Worm (Caenorhabditis elegans) whole organism, young adult: Measurements from ENCODE around the gene F49E11.2.
A peak's percentile ranks its signal among the peaks of the same experiment; 100 is the strongest.

Source experiments
- B0019.2 ChIP-seq: fragments of 200-800 bp; sonication (Bioruptor generic); conservative IDR thresholded peaks from 2 replicates; pipeline ENCODE4 v1.3.6; 2022; ENCODE audit warnings: missing genetic modification reagents, missing genetic modification characterization, missing compliant biosample characterization
- B0261.1 ChIP-seq: sonication (generic microtip); optimal IDR thresholded peaks from 2 replicates; lab custom pipeline; 2016; ENCODE audit warnings: mild to moderate bottlenecking, missing genetic modification characterization, moderate library complexity, missing compliant biosample characterization
- D2030.7 ChIP-seq: fragments of 200-800 bp; sonication (Bioruptor generic); IDR thresholded peaks from 2 replicates; pipeline ENCODE4 v1.3.6; 2022; ENCODE audit warnings: missing genetic modification reagents, missing genetic modification characterization, missing compliant biosample characterization
- F49E8.2 ChIP-seq: sonication (generic microtip); optimal IDR thresholded peaks from 3 replicates; lab custom pipeline; 2017; ENCODE audit warnings: missing genetic modification characterization, mild to moderate bottlenecking, missing compliant biosample characterization, antibody characterized with exemption, moderate library complexity; ENCODE audit not compliant: insufficient read depth
- F52B5.7 ChIP-seq: sonication (generic microtip); optimal IDR thresholded peaks from 2 replicates; lab custom pipeline; 2016; ENCODE audit warnings: mild to moderate bottlenecking, missing genetic modification characterization, missing compliant biosample characterization
- Y53F4B.3 ChIP-seq: fragments of 200-800 bp; sonication (Bioruptor generic); IDR thresholded peaks from 2 replicates; pipeline ENCODE4 v1.3.6; 2022; ENCODE audit warnings: missing genetic modification reagents, missing genetic modification characterization, missing compliant biosample characterization
- Y53G8AR.9 ChIP-seq: fragments of 200-800 bp; sonication (Bioruptor generic); conservative IDR thresholded peaks from 2 replicates; pipeline ENCODE4 v1.3.6; 2022; ENCODE audit warnings: missing genetic modification reagents, missing genetic modification characterization, missing compliant biosample characterization
- attf-3 ChIP-seq: fragments of 200-800 bp; sonication (Bioruptor generic); conservative IDR thresholded peaks from 2 replicates; pipeline ENCODE4 v1.3.6; 2022; ENCODE audit warnings: missing genetic modification reagents, missing genetic modification characterization, missing compliant biosample characterization
- attf-5 ChIP-seq: fragments of 200-800 bp; sonication (Bioruptor generic); optimal IDR thresholded peaks from 2 replicates; lab custom pipeline; 2018; ENCODE audit warnings: mild to moderate bottlenecking, missing genetic modification characterization, missing compliant biosample characterization
- ccch-3 ChIP-seq: fragments of 200-800 bp; sonication (Bioruptor generic); optimal IDR thresholded peaks from 2 replicates; lab custom pipeline; 2018; ENCODE audit warnings: mild to moderate bottlenecking, missing genetic modification characterization, missing compliant biosample characterization
- ceh-100 ChIP-seq: fragments of 200-800 bp; sonication (Bioruptor generic); IDR thresholded peaks from 2 replicates; pipeline ENCODE4 v1.3.6; 2022; ENCODE audit warnings: missing genetic modification reagents, missing genetic modification characterization, missing compliant biosample characterization
- ceh-79 ChIP-seq: sonication (generic microtip); optimal IDR thresholded peaks from 2 replicates; lab custom pipeline; 2017; ENCODE audit warnings: mild to moderate bottlenecking, missing genetic modification characterization, missing compliant biosample characterization
- chd-7 ChIP-seq: sonication (generic microtip); optimal IDR thresholded peaks from 2 replicates; lab custom pipeline; 2016; ENCODE audit warnings: mild to moderate bottlenecking, missing genetic modification characterization, moderate library complexity, missing compliant biosample characterization
- dpl-1 ChIP-seq: fragments of 150-350 bp; optimal IDR thresholded peaks from 2 replicates; lab custom pipeline; 2014; ENCODE audit warnings: missing biosample characterization, missing genetic modification reagents, missing genetic modification characterization
- ets-4 ChIP-seq: fragments of 200-800 bp; sonication (Bioruptor generic); optimal IDR thresholded peaks from 2 replicates; lab custom pipeline; 2018; ENCODE audit warnings: mild to moderate bottlenecking, missing genetic modification characterization, missing compliant biosample characterization
- gei-17 ChIP-seq: fragments of 200-800 bp; sonication (Bioruptor generic); optimal IDR thresholded peaks from 2 replicates; lab custom pipeline; 2018; ENCODE audit warnings: mild to moderate bottlenecking, missing genetic modification characterization, missing compliant biosample characterization
- hmg-1.2 ChIP-seq: fragments of 200-800 bp; sonication (Bioruptor generic); IDR thresholded peaks from 2 replicates; pipeline ENCODE4 v1.3.6; 2022; ENCODE audit warnings: missing genetic modification reagents, missing genetic modification characterization, missing compliant biosample characterization
- lin-26 ChIP-seq: fragments of 200-800 bp; sonication (Bioruptor generic); IDR thresholded peaks from 2 replicates; pipeline ENCODE4 v1.3.6; 2022; ENCODE audit warnings: missing genetic modification reagents, missing genetic modification characterization, missing compliant biosample characterization
- lsl-1 ChIP-seq: fragments of 200-800 bp; sonication (Bioruptor generic); optimal IDR thresholded peaks from 2 replicates; lab custom pipeline; 2018; ENCODE audit warnings: mild to moderate bottlenecking, missing genetic modification characterization, moderate library complexity, missing compliant biosample characterization
- lsy-27 ChIP-seq: sonication (generic microtip); optimal IDR thresholded peaks from 2 replicates; lab custom pipeline; 2017; ENCODE audit warnings: missing genetic modification characterization, mild to moderate bottlenecking, missing compliant biosample characterization, antibody characterized with exemption, missing genotype, borderline replicate concordance; ENCODE audit not compliant: insufficient read depth
- madf-10 ChIP-seq: sonication (generic microtip); optimal IDR thresholded peaks from 2 replicates; lab custom pipeline; 2016; ENCODE audit warnings: mild to moderate bottlenecking, missing genetic modification characterization, missing compliant biosample characterization
- nfya-2 ChIP-seq: fragments of 200-800 bp; sonication (Bioruptor generic); IDR thresholded peaks from 2 replicates; pipeline ENCODE4 v1.3.6; 2022; ENCODE audit warnings: missing genetic modification reagents, missing genetic modification characterization, missing compliant biosample characterization
- nhr-179 ChIP-seq: sonication (generic microtip); optimal IDR thresholded peaks from 2 replicates; lab custom pipeline; 2016; ENCODE audit warnings: mild to moderate bottlenecking, missing genetic modification characterization, missing compliant biosample characterization
- snpc-3.4 ChIP-seq: sonication (generic microtip); optimal IDR thresholded peaks from 2 replicates; lab custom pipeline; 2017; ENCODE audit warnings: missing genetic modification characterization, mild to moderate bottlenecking, missing compliant biosample characterization, antibody characterized with exemption, moderate library complexity, missing genotype, missing genetic modification reagents
- snpc-4 ChIP-seq, 5 experiments: fragments of 150-350 bp in 1 of 5; sonication (generic microtip) in 4 of 5; optimal IDR thresholded peaks; 2 replicates each; lab custom pipeline; 2014 to 2018; ENCODE audit warnings: missing genetic modification characterization in 5 of 5, missing biosample characterization in 3 of 5, antibody characterized with exemption in 2 of 5, mild to moderate bottlenecking in 2 of 5, missing compliant biosample characterization in 2 of 5, missing genotype in 2 of 5, moderate library complexity in 2 of 5, missing genetic modification reagents in 1 of 5
- somi-1 ChIP-seq: fragments of 200-800 bp; sonication (Bioruptor generic); optimal IDR thresholded peaks from 2 replicates; lab custom pipeline; 2018; ENCODE audit warnings: mild to moderate bottlenecking, missing genetic modification characterization, missing compliant biosample characterization
- tbx-9 ChIP-seq: sonication (generic microtip); optimal IDR thresholded peaks from 2 replicates; lab custom pipeline; 2016; ENCODE audit warnings: borderline replicate concordance, missing genetic modification characterization, inconsistent platforms, missing compliant biosample characterization
- unc-130 ChIP-seq: sonication (generic microtip); optimal IDR thresholded peaks from 2 replicates; lab custom pipeline; 2016; ENCODE audit warnings: missing genetic modification reagents, missing genetic modification characterization, missing compliant biosample characterization
- zfh-2 ChIP-seq: fragments of 200-800 bp; sonication (Bioruptor generic); conservative IDR thresholded peaks from 2 replicates; pipeline ENCODE4 v1.3.6; 2022; ENCODE audit warnings: missing genetic modification reagents, missing genetic modification characterization, missing compliant biosample characterization
- zim-3 ChIP-seq: sonication (generic microtip); optimal IDR thresholded peaks from 2 replicates; lab custom pipeline; 2017; ENCODE audit warnings: mild to moderate bottlenecking, missing genetic modification characterization, moderate library complexity, missing compliant biosample characterization
- ztf-28 ChIP-seq: fragments of 200-800 bp; sonication (Bioruptor generic); IDR thresholded peaks from 2 replicates; pipeline ENCODE4 v1.3.6; 2022; ENCODE audit warnings: missing genetic modification reagents, missing genetic modification characterization, missing compliant biosample characterization
- ztf-6 ChIP-seq: fragments of 200-800 bp; sonication (Bioruptor generic); IDR thresholded peaks from 2 replicates; pipeline ENCODE4 v1.3.6; 2022; ENCODE audit warnings: missing genetic modification reagents, missing genetic modification characterization, missing compliant biosample characterization

The F49E11.2 gene

ce11 chrIV:13076620-13077019, 37.8 kb upstream of the F49E11.2 start, which contains the start of gene C39E9.7:
TSS of gene C39E9.7 (minus strand) at chrIV:13076720.
- no peak for TF ChIP-seq Y53G8AR.9 (GFP tag; lab: Robert Waterston, UW)
- no peak for TF ChIP-seq attf-5 (GFP tag; lab: Kevin White, UChicago)
- TF ChIP-seq ztf-28 (GFP tag; lab: Robert Waterston, UW) = no peak
- TF ChIP-seq tbx-9 (tag; lab: Kevin White, UChicago) = no peak
- no peak for TF ChIP-seq ceh-79 (tag; lab: Kevin White, UChicago)
- TF ChIP-seq ceh-100 (GFP tag; lab: Robert Waterston, UW) = no peak
- TF ChIP-seq dpl-1 (GFP tag; lab: Kevin White, UChicago) = no peak
- no peak for TF ChIP-seq gei-17
- TF ChIP-seq zfh-2 (GFP tag; lab: Robert Waterston, UW) = no peak

- TF ChIP-seq zim-3 (tag; lab: Kevin White, UChicago) (no peak), lin-26 (GFP tag; lab: Robert Waterston, UW) (peak; percentile 47; the same call in 1 of the 2 replicates), snpc-3.4 (tag; lab: Kevin White, UChicago) (no peak), somi-1 (peak; percentile 17), hmg-1.2 (GFP tag; lab: Robert Waterston, UW) (no peak), snpc-4 (GFP tag; optimal IDR thresholded peaks at IDR 0.05; lab: Kevin White, UChicago) (no peak), snpc-4 (tag; optimal IDR thresholded peaks at IDR 0.05; lab: Kevin White, UChicago) (peak in 3 of 4 experiments; percentile 14 to 79 (median 62))
- TF ChIP-seq, all 124 proteins: peak for 3
Measured at ce11 chrIV:13075625-13076252, 37.0 kb upstream of the F49E11.2 start.

DNA sequence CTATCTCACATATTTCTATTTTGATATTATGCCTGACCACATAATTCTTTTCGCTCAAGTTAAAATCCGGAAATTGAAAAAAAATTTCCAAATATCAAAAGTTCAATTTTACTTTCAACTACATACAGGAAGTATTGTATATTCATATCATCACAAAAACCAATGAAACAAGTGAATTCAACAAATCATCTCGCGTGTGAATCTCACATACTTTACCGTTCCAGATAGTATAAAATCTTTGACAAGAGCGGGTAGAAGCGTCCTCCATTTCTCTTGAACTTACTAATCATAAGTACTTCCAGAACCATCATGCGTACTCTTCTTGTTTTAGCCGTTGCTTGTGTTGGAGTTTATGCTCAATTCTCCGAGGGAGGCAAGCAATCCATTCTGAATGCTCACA, 32.7 kb upstream of the F49E11.2 start, which contains the start of gene scl-8:
Gene scl-8, plus strand, starts transcription at position 301 of the 400 bp plus-strand sequence.
- TF ChIP-seq ets-4 (GFP tag; lab: Kevin White, UChicago) (no peak), Y53F4B.3 (GFP tag; lab: Robert Waterston, UW) (no peak)

ce11 chrIV:13070142-13070541, 31.4 kb upstream of the F49E11.2 start, which contains the start of gene scl-7:
TSS of gene scl-7 (plus strand) at chrIV:13070442.
- no peak for TF ChIP-seq B0261.1 (tag; lab: Kevin White, UChicago)
- no peak for TF ChIP-seq B0019.2
- no peak for TF ChIP-seq hmg-1.2 (GFP tag; lab: Robert Waterston, UW)
- TF ChIP-seq, all 124 proteins: peak for 0

ce11 chrIV:13068451-13068850, 29.7 kb upstream of the F49E11.2 start, which contains the start of gene scl-6:
TSS of gene scl-6 (plus strand) at chrIV:13068751.
- TF ChIP-seq lsy-27 (no peak), unc-130 (GFP tag; lab: Kevin White, UChicago) (no peak), F52B5.7 (tag; lab: Kevin White, UChicago) (no peak), B0019.2 (no peak), ztf-6 (GFP tag; lab: Robert Waterston, UW) (no peak), Y53G8AR.9 (GFP tag; lab: Robert Waterston, UW) (no peak)
- TF ChIP-seq, all 124 proteins: peak for 0

DNA sequence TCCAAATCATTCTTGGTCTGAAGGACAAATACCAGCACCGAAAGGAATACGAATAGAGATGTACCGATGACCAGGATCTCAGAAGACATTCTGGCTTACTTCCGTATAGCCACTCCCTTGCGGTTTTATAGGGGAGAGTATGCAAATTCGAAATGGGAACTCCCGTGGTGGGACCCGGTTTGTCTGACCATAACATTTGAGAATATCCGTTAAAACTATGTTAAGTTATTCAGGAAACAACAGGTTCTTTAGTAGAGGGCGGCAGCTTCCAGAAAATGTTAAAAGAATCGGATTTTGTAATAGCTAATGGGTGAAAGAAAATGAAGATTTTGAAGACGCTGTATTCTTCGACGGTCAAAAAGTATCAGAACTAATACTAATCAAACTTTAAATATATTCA, 28.4 kb upstream of the F49E11.2 start, which contains the start of gene col-131:
Gene col-131, minus strand, starts transcription at position 101 of the 400 bp plus-strand sequence.
- TF ChIP-seq ccch-3 (GFP tag; lab: Kevin White, UChicago) (no peak), dpl-1 (GFP tag; lab: Kevin White, UChicago) (no peak), lsl-1 (no peak), D2030.7 (GFP tag; lab: Robert Waterston, UW) (no peak), nhr-179 (no peak), madf-10 (tag; lab: Kevin White, UChicago) (no peak), nfya-2 (GFP tag; lab: Robert Waterston, UW) (no peak), chd-7 (tag; lab: Kevin White, UChicago) (no peak), attf-3 (GFP tag; lab: Robert Waterston, UW) (no peak), F49E8.2 (no peak), tbx-9 (tag; lab: Kevin White, UChicago) (no peak)
